Fruit fly (Drosophila melanogaster) whole organism, embryonic: Measurements from ENCODE around the gene CG14234.

Source experiments
- Atf6 ChIP-seq: fragments of 200-800 bp; sonication (Bioruptor generic); IDR thresholded peaks from 2 replicates; pipeline ENCODE4 v1.3.6; 2022; ENCODE audit warnings: missing biosample characterization, missing genetic modification characterization
- Bdp1 ChIP-seq: fragments of 200-800 bp; sonication (Bioruptor generic); optimal IDR thresholded peaks from 3 replicates; lab custom pipeline; 2016; ENCODE audit warnings: missing biosample characterization, missing genetic modification characterization
- CG10267 ChIP-seq: fragments of 200-800 bp; sonication (Bioruptor generic); optimal IDR thresholded peaks from 2 replicates; lab custom pipeline; 2018; ENCODE audit warnings: missing biosample characterization, mild to moderate bottlenecking, missing genetic modification characterization, moderate library complexity
- CG10462 ChIP-seq: fragments of 200-800 bp; sonication (Bioruptor generic); optimal IDR thresholded peaks from 2 replicates; lab custom pipeline; 2016; ENCODE audit warnings: missing biosample characterization, missing genetic modification characterization
- CG10654 ChIP-seq: fragments of 200-800 bp; sonication (Bioruptor generic); optimal IDR thresholded peaks from 2 replicates; lab custom pipeline; 2016; ENCODE audit warnings: missing biosample characterization, missing genetic modification characterization
- CG12299 ChIP-seq: fragments of 200-800 bp; sonication (Bioruptor generic); optimal IDR thresholded peaks from 2 replicates; lab custom pipeline; 2018; ENCODE audit warnings: missing biosample characterization, mild to moderate bottlenecking, missing genetic modification characterization
- CG13296 ChIP-seq: fragments of 200-800 bp; sonication (Bioruptor generic); optimal IDR thresholded peaks from 3 replicates; lab custom pipeline; 2018; ENCODE audit warnings: missing biosample characterization, mild to moderate bottlenecking, missing genetic modification characterization
- CG13775 ChIP-seq: fragments of 200-800 bp; sonication (Bioruptor generic); optimal IDR thresholded peaks from 3 replicates; lab custom pipeline; 2017; ENCODE audit warnings: missing biosample characterization, mild to moderate bottlenecking, missing genetic modification characterization
- CG15696 ChIP-seq: fragments of 200-800 bp; sonication (Bioruptor generic); optimal IDR thresholded peaks from 2 replicates; lab custom pipeline; 2019; ENCODE audit warnings: missing biosample characterization, mild to moderate bottlenecking, missing genetic modification characterization, moderate library complexity
- CG17802 ChIP-seq: fragments of 200-800 bp; sonication (Bioruptor generic); optimal IDR thresholded peaks from 2 replicates; lab custom pipeline; 2018; ENCODE audit warnings: missing biosample characterization, mild to moderate bottlenecking, missing genetic modification characterization, moderate library complexity
- CG17829 ChIP-seq: fragments of 200-800 bp; optimal IDR thresholded peaks from 2 replicates; lab custom pipeline; 2019; ENCODE audit warnings: missing biosample characterization, mild to moderate bottlenecking, missing genetic modification characterization, moderate library complexity
- CG17912 ChIP-seq: fragments of 200-800 bp; sonication (Bioruptor generic); optimal IDR thresholded peaks from 2 replicates; lab custom pipeline; 2018; ENCODE audit warnings: missing biosample characterization, mild to moderate bottlenecking, missing genetic modification characterization
- CG2116 ChIP-seq: fragments of 200-800 bp; sonication (Bioruptor generic); optimal IDR thresholded peaks from 3 replicates; lab custom pipeline; 2018; ENCODE audit warnings: missing biosample characterization, mild to moderate bottlenecking, missing genetic modification characterization
- CG2129 ChIP-seq: fragments of 200-800 bp; sonication (Bioruptor generic); IDR thresholded peaks from 2 replicates; pipeline ENCODE4 v1.3.6; 2022; ENCODE audit warnings: missing biosample characterization, missing genetic modification characterization; ENCODE audit not compliant: partially characterized antibody
- CG2712 ChIP-seq: fragments of 200-800 bp; optimal IDR thresholded peaks from 3 replicates; lab custom pipeline; 2019; ENCODE audit warnings: missing biosample characterization, mild to moderate bottlenecking, missing genetic modification characterization, moderate library complexity
- CG3163 ChIP-seq: fragments of 200-800 bp; sonication (Bioruptor generic); optimal IDR thresholded peaks from 3 replicates; lab custom pipeline; 2016; ENCODE audit warnings: missing biosample characterization, missing genetic modification characterization
- CG33557 ChIP-seq: fragments of 200-800 bp; sonication (Bioruptor generic); optimal IDR thresholded peaks from 2 replicates; lab custom pipeline; 2019; ENCODE audit warnings: missing biosample characterization, mild to moderate bottlenecking, missing genetic modification characterization, moderate library complexity
- CG34224 ChIP-seq: fragments of 200-800 bp; sonication (Bioruptor generic); IDR thresholded peaks from 3 replicates; pipeline ENCODE4 v1.3.6; 2022; ENCODE audit warnings: missing biosample characterization, missing genetic modification characterization; ENCODE audit not compliant: partially characterized antibody
- CG4360 ChIP-seq: fragments of 200-800 bp; sonication (Bioruptor generic); IDR thresholded peaks from 2 replicates; pipeline ENCODE4 v1.3.6; 2022; ENCODE audit warnings: missing biosample characterization, missing genetic modification characterization
- CG4854 ChIP-seq: fragments of 200-800 bp; sonication (Bioruptor generic); optimal IDR thresholded peaks from 2 replicates; lab custom pipeline; 2016; ENCODE audit warnings: missing biosample characterization, missing genetic modification characterization, inconsistent platforms
- CG6175 ChIP-seq: fragments of 200-800 bp; sonication (Bioruptor generic); IDR thresholded peaks from 3 replicates; pipeline ENCODE4 v1.3.6; 2022; ENCODE audit warnings: missing biosample characterization, missing genetic modification characterization
- CG6272 ChIP-seq: fragments of 200-800 bp; sonication (Bioruptor generic); IDR thresholded peaks from 2 replicates; pipeline ENCODE4 v1.3.6; 2022; ENCODE audit warnings: missing biosample characterization, missing genetic modification characterization
- CG6689 ChIP-seq: fragments of 200-800 bp; sonication (Bioruptor generic); IDR thresholded peaks from 2 replicates; pipeline ENCODE4 v1.3.6; 2022; ENCODE audit warnings: missing biosample characterization, missing genetic modification characterization
- CG7786 ChIP-seq: fragments of 200-800 bp; sonication (Bioruptor generic); optimal IDR thresholded peaks from 2 replicates; lab custom pipeline; 2016; ENCODE audit warnings: missing biosample characterization, missing genetic modification characterization
- CG8089 ChIP-seq: fragments of 200-800 bp; sonication (Bioruptor generic); optimal IDR thresholded peaks from 3 replicates; lab custom pipeline; 2016; ENCODE audit warnings: missing biosample characterization, missing genetic modification characterization
- CG8290 ChIP-seq, 3 experiments: fragments of 200-800 bp; sonication (Bioruptor generic); optimal IDR thresholded peaks; 2 replicates each; lab custom pipeline; 2016 to 2019; ENCODE audit warnings: missing biosample characterization in 3 of 3, missing genetic modification characterization in 3 of 3, mild to moderate bottlenecking in 2 of 3, moderate library complexity in 1 of 3
- CG9215 ChIP-seq: fragments of 200-800 bp; sonication (Bioruptor generic); IDR thresholded peaks from 2 replicates; pipeline ENCODE4 v1.3.6; 2022; ENCODE audit warnings: missing biosample characterization, missing genetic modification characterization
- CG9817 ChIP-seq: fragments of 200-800 bp; sonication (Bioruptor generic); optimal IDR thresholded peaks from 2 replicates; lab custom pipeline; 2018; ENCODE audit warnings: missing biosample characterization, mild to moderate bottlenecking, missing genetic modification characterization, moderate library complexity
- Camta ChIP-seq: fragments of 200-800 bp; sonication (Bioruptor generic); optimal IDR thresholded peaks from 2 replicates; lab custom pipeline; 2016; ENCODE audit warnings: missing biosample characterization, missing genetic modification characterization
- Dip2 ChIP-seq: fragments of 200-800 bp; sonication (Bioruptor generic); IDR thresholded peaks from 2 replicates; pipeline ENCODE4 v1.3.6; 2022; ENCODE audit warnings: missing biosample characterization, missing genetic modification characterization
- Ets65A ChIP-seq: fragments of 200-800 bp; sonication (Bioruptor generic); peaks from one replicate; lab custom pipeline; 2016; ENCODE audit warnings: missing biosample characterization, missing genetic modification characterization
- Hr3 ChIP-seq: fragments of 200-800 bp; sonication (Bioruptor generic); optimal IDR thresholded peaks from 3 replicates; lab custom pipeline; 2016; ENCODE audit warnings: missing biosample characterization, missing genetic modification characterization
- Mad ChIP-seq: fragments of 200-800 bp; sonication (Bioruptor generic); optimal IDR thresholded peaks from 2 replicates; lab custom pipeline; 2016; ENCODE audit warnings: missing biosample characterization, missing genetic modification characterization
- NC2β ChIP-seq: fragments of 200-800 bp; sonication (Bioruptor generic); optimal IDR thresholded peaks from 2 replicates; lab custom pipeline; 2016; ENCODE audit warnings: missing biosample characterization, missing genetic modification characterization
- NK7.1 ChIP-seq: fragments of 200-800 bp; sonication (Bioruptor generic); optimal IDR thresholded peaks from 3 replicates; lab custom pipeline; 2016; ENCODE audit warnings: missing biosample characterization, missing genetic modification characterization
- Rx ChIP-seq: fragments of 200-800 bp; sonication (Bioruptor generic); IDR thresholded peaks from 2 replicates; pipeline ENCODE4 v1.3.6; 2022; ENCODE audit warnings: missing biosample characterization, missing genetic modification characterization
- ab ChIP-seq: fragments of 200-800 bp; sonication (Bioruptor generic); optimal IDR thresholded peaks from 2 replicates; lab custom pipeline; 2016; ENCODE audit warnings: missing biosample characterization, missing genetic modification characterization
- ash1 ChIP-seq: fragments of 200-800 bp; sonication (Bioruptor generic); optimal IDR thresholded peaks from 2 replicates; lab custom pipeline; 2018; ENCODE audit warnings: missing biosample characterization, mild to moderate bottlenecking, missing genetic modification characterization
- ems ChIP-seq: fragments of 200-800 bp; sonication (Bioruptor generic); optimal IDR thresholded peaks from 3 replicates; lab custom pipeline; 2016; ENCODE audit warnings: missing biosample characterization, missing genetic modification characterization
- ewg ChIP-seq: fragments of 200-800 bp; sonication (Bioruptor generic); optimal IDR thresholded peaks from 3 replicates; lab custom pipeline; 2017; ENCODE audit warnings: mild to moderate bottlenecking, missing biosample characterization, missing genetic modification reagents, missing genetic modification characterization
- gsb-n ChIP-seq: fragments of 200-800 bp; sonication (Bioruptor generic); optimal IDR thresholded peaks from 3 replicates; lab custom pipeline; 2018; ENCODE audit warnings: missing biosample characterization, mild to moderate bottlenecking, missing genetic modification characterization
- her ChIP-seq: fragments of 200-800 bp; sonication (Bioruptor generic); optimal IDR thresholded peaks from 2 replicates; lab custom pipeline; 2016; ENCODE audit warnings: missing biosample characterization, missing genetic modification characterization
- insv ChIP-seq, 2 experiments: fragments of 200-800 bp; sonication (Bioruptor generic); optimal IDR thresholded peaks; 3 replicates each; lab custom pipeline; 2016 to 2018; ENCODE audit warnings: missing biosample characterization in 2 of 2, missing genetic modification characterization in 2 of 2
- lola ChIP-seq, 3 experiments: fragments of >200 bp in 2 of 3; fragments of 200-800 bp in 1 of 3; sonication (Bioruptor generic) in 1 of 3; optimal IDR thresholded peaks; 2 replicates each; lab custom pipeline; 2017 to 2019; ENCODE audit warnings: missing biosample characterization in 3 of 3, missing genetic modification characterization in 3 of 3, mild to moderate bottlenecking in 1 of 3, moderate library complexity in 1 of 3
- maf-S ChIP-seq: fragments of 200-800 bp; sonication (Bioruptor generic); optimal IDR thresholded peaks from 2 replicates; lab custom pipeline; 2016; ENCODE audit warnings: missing biosample characterization, missing genetic modification characterization
- pb ChIP-seq: fragments of 200-800 bp; sonication (Bioruptor generic); optimal IDR thresholded peaks from 3 replicates; lab custom pipeline; 2016; ENCODE audit warnings: missing biosample characterization, missing genetic modification characterization
- row ChIP-seq: fragments of 200-800 bp; sonication (Bioruptor generic); IDR thresholded peaks from 3 replicates; pipeline ENCODE4 v1.3.6; 2022; ENCODE audit warnings: missing biosample characterization, missing genetic modification characterization
- sens ChIP-seq: fragments of 200-800 bp; sonication (Bioruptor generic); peaks from one replicate; lab custom pipeline; 2016; ENCODE audit warnings: missing biosample characterization, missing genetic modification characterization
- sna ChIP-seq: fragments of 200-800 bp; sonication (Bioruptor generic); IDR thresholded peaks from 2 replicates; pipeline ENCODE4 v1.3.6; 2022; ENCODE audit warnings: missing biosample characterization, missing genetic modification characterization; ENCODE audit not compliant: partially characterized antibody
- stwl ChIP-seq: fragments of 200-800 bp; sonication (Bioruptor generic); optimal IDR thresholded peaks from 3 replicates; lab custom pipeline; 2018; ENCODE audit warnings: missing biosample characterization, mild to moderate bottlenecking, missing genetic modification characterization, moderate library complexity

CG14234 gene

dm6 chrX:19765490-19766212 is 30.3 kb downstream of the CG14234 start (continued):
- TF ChIP-seq CG12299 (tag; lab: Kevin White, UChicago) (no peak), gsb-n (peak; percentile 13), ems (GFP tag; lab: Kevin White, UChicago) (no peak), CG17912 (no peak), CG10654 (no peak), CG17829 (tag; lab: Kevin White, UChicago) (peak; percentile 37), CG9215 (GFP tag; lab: Robert Waterston, UW) (no peak), CG8290 (GFP tag; optimal IDR thresholded peaks at IDR 0.05; lab: Kevin White, UChicago) (no peak), CG8290 (tag; optimal IDR thresholded peaks at IDR 0.05; lab: Kevin White, UChicago) (no peak), her (GFP tag; lab: Kevin White, UChicago) (no peak), CG10462 (GFP tag; lab: Kevin White, UChicago) (no peak), sens (GFP tag; lab: Kevin White, UChicago) (no peak), NC2β (GFP tag; lab: Kevin White, UChicago) (no peak), lola (GFP tag; optimal IDR thresholded peaks at IDR 0.05; lab: Kevin White, UChicago) (peak in 1 of 3 experiments; percentile 7), CG13775 (peak; percentile 15), ash1 (GFP tag; lab: Kevin White, UChicago) (no peak), Dip2 (no peak), CG2116 (GFP tag; lab: Kevin White, UChicago) (no peak), CG9817 (tag; lab: Kevin White, UChicago) (no peak), CG4360 (no peak), sna (GFP tag; lab: Robert Waterston, UW) (no peak), Bdp1 (GFP tag; lab: Kevin White, UChicago) (no peak), Mad (GFP tag; lab: Kevin White, UChicago) (no peak), Ets65A (GFP tag; lab: Kevin White, UChicago) (peak; percentile 23), CG8089 (GFP tag; lab: Kevin White, UChicago) (no peak), CG34224 (GFP tag; lab: Robert Waterston, UW) (no peak), NK7.1 (GFP tag; lab: Kevin White, UChicago) (no peak), insv (GFP tag; optimal IDR thresholded peaks at IDR 0.05; lab: Kevin White, UChicago) (no peak), CG6175 (GFP tag; lab: Robert Waterston, UW) (no peak), CG2129 (GFP tag; lab: Robert Waterston, UW) (no peak), Rx (GFP tag; lab: Robert Waterston, UW) (no peak), Atf6 (no peak), CG33557 (no peak), CG13296 (GFP tag; lab: Kevin White, UChicago) (no peak), CG17802 (no peak), CG15696 (peak; percentile 80), CG10267 (tag; lab: Kevin White, UChicago) (peak; percentile 41), pb (GFP tag; lab: Kevin White, UChicago) (no peak), CG4854 (GFP tag; lab: Kevin White, UChicago) (no peak), CG3163 (no peak), CG7786 (GFP tag; lab: Kevin White, UChicago) (no peak), ab (no peak), CG6272 (no peak), Camta (no peak), maf-S (GFP tag; lab: Kevin White, UChicago) (no peak), CG6689 (peak; percentile 25; the same call in 1 of the 2 replicates), ewg (GFP tag; lab: Kevin White, UChicago) (no peak), stwl (tag; lab: Kevin White, UChicago) (no peak), Hr3 (GFP tag; lab: Kevin White, UChicago) (no peak), row (no peak), CG2712 (tag; lab: Kevin White, UChicago) (peak; percentile 39)
